Worm (Caenorhabditis elegans) whole organism, L4/young adult: Measurements from ENCODE around the gene crn-6.

Source experiments
- W03F9.2 ChIP-seq: fragments of 150-350 bp; optimal IDR thresholded peaks from 2 replicates; lab custom pipeline; 2014; ENCODE audit warnings: missing biosample characterization, missing genetic modification characterization
- dao-5 ChIP-seq: sonication (generic microtip); optimal IDR thresholded peaks from 2 replicates; lab custom pipeline; 2016; ENCODE audit warnings: missing genotype, missing genetic modification characterization, moderate library complexity, missing compliant biosample characterization
- him-1 ChIP-seq: sonication (generic microtip); optimal IDR thresholded peaks from 2 replicates; lab custom pipeline; 2016; ENCODE audit warnings: missing genotype, missing genetic modification reagents, missing genetic modification characterization, missing compliant biosample characterization

- no peak for TF ChIP-seq W03F9.2 (tag; lab: Kevin White, UChicago)
- TF ChIP-seq dao-5 = no peak
- TF ChIP-seq him-1 (tag; lab: Kevin White, UChicago) = no peak
These were observed 27.0 kb upstream of the crn-6 start for ce11 chrIII:9340025-9340424.
